Fruit fly (Drosophila melanogaster): ENCODE data around the gene CG13070.

dm6 chr3L:16217203-16217602 lies 45.9 kb upstream of the CG13070 start, which contains the start of gene CG13073:
- TF ChIP-seq acj6 (GFP tag; optimal IDR thresholded peaks at IDR 0.05) (no peak), Ets21C (GFP tag; optimal IDR thresholded peaks at IDR 0.05) (no peak), CG9139 (GFP tag; optimal IDR thresholded peaks at IDR 0.05) (no peak)

All from whole organism, prepupa.